Fruit fly (Drosophila melanogaster) whole organism, pupa: Measurements from ENCODE around the gene Cyp6a16.

Source experiments
- CG10348 ChIP-seq: fragments of 200-800 bp; sonication (Bioruptor generic); IDR thresholded peaks from 2 replicates; pipeline ENCODE4 v1.3.6; 2022; ENCODE audit warnings: missing biosample characterization, missing genetic modification characterization
- CG12605 ChIP-seq: fragments of 200-800 bp; sonication (Bioruptor generic); IDR thresholded peaks from 2 replicates; pipeline ENCODE4 v1.3.6; 2022; ENCODE audit warnings: missing biosample characterization, missing genetic modification characterization
- CG13204 ChIP-seq: fragments of 200-800 bp; sonication (Bioruptor generic); optimal IDR thresholded peaks from 2 replicates; lab custom pipeline; 2018; ENCODE audit warnings: missing biosample characterization, mild to moderate bottlenecking, missing genetic modification characterization, moderate library complexity
- CG14655 ChIP-seq: fragments of 200-800 bp; sonication (Bioruptor generic); optimal IDR thresholded peaks from 3 replicates; lab custom pipeline; 2017; ENCODE audit warnings: mild to moderate bottlenecking, missing biosample characterization, missing genetic modification reagents, missing genetic modification characterization
- CG15710 ChIP-seq: fragments of 200-800 bp; sonication (Bioruptor generic); optimal IDR thresholded peaks from 2 replicates; lab custom pipeline; 2018; ENCODE audit warnings: missing biosample characterization, mild to moderate bottlenecking, missing genetic modification characterization, moderate library complexity
- CG17806 ChIP-seq: fragments of 200-800 bp; sonication (Bioruptor generic); optimal IDR thresholded peaks from 2 replicates; lab custom pipeline; 2018; ENCODE audit warnings: missing biosample characterization, mild to moderate bottlenecking, missing genetic modification characterization, moderate library complexity
- CG32121 ChIP-seq: fragments of 200-800 bp; sonication (Bioruptor generic); IDR thresholded peaks from 2 replicates; pipeline ENCODE4 v1.3.6; 2022; ENCODE audit warnings: missing biosample characterization, missing genetic modification characterization
- CG34367 ChIP-seq: fragments of 200-800 bp; sonication (Bioruptor generic); optimal IDR thresholded peaks from 2 replicates; lab custom pipeline; 2018; ENCODE audit warnings: missing biosample characterization, mild to moderate bottlenecking, missing genetic modification characterization
- CG4496 ChIP-seq: fragments of 200-800 bp; sonication (Bioruptor generic); IDR thresholded peaks from 3 replicates; pipeline ENCODE4 v1.3.6; 2022; ENCODE audit warnings: missing biosample characterization, missing genetic modification characterization
- CG8159 ChIP-seq: fragments of 200-800 bp; sonication (Bioruptor generic); optimal IDR thresholded peaks from 3 replicates; lab custom pipeline; 2018; ENCODE audit warnings: missing biosample characterization, mild to moderate bottlenecking, missing genetic modification characterization, moderate library complexity
- CG8301 ChIP-seq: fragments of 200-800 bp; sonication (Bioruptor generic); optimal IDR thresholded peaks from 2 replicates; lab custom pipeline; 2018; ENCODE audit warnings: missing biosample characterization, mild to moderate bottlenecking, missing genetic modification characterization
- CG9948 ChIP-seq: fragments of 200-800 bp; sonication (Bioruptor generic); optimal IDR thresholded peaks from 2 replicates; lab custom pipeline; 2018; ENCODE audit warnings: missing biosample characterization, mild to moderate bottlenecking, missing genetic modification characterization, moderate library complexity
- D1 ChIP-seq: fragments of 200-800 bp; sonication (Bioruptor generic); optimal IDR thresholded peaks from 2 replicates; lab custom pipeline; 2018; ENCODE audit warnings: missing biosample characterization, mild to moderate bottlenecking, missing genetic modification characterization, moderate library complexity
- EcR ChIP-seq: fragments of 200-800 bp; sonication (Bioruptor generic); optimal IDR thresholded peaks from 3 replicates; lab custom pipeline; 2019; ENCODE audit warnings: missing biosample characterization, missing genetic modification characterization, mild to moderate bottlenecking, moderate library complexity, missing genetic modification reagents
- Ets98B ChIP-seq: fragments of 200-800 bp; sonication (Bioruptor generic); IDR thresholded peaks from 2 replicates; pipeline ENCODE4 v1.3.6; 2022; ENCODE audit warnings: missing biosample characterization, missing genetic modification characterization
- Pif1A ChIP-seq: fragments of 200-800 bp; sonication (Bioruptor generic); optimal IDR thresholded peaks from 3 replicates; lab custom pipeline; 2016; ENCODE audit warnings: missing biosample characterization, missing genetic modification characterization
- Pif1B ChIP-seq: fragments of 200-800 bp; sonication (Bioruptor generic); optimal IDR thresholded peaks from 3 replicates; lab custom pipeline; 2016; ENCODE audit warnings: missing biosample characterization, missing genetic modification characterization
- Snoo ChIP-seq: fragments of 200-800 bp; sonication (Bioruptor generic); optimal IDR thresholded peaks from 3 replicates; lab custom pipeline; 2017; ENCODE audit warnings: missing biosample characterization, mild to moderate bottlenecking, missing genetic modification characterization, inconsistent platforms
- fd96Ca ChIP-seq: fragments of 200-800 bp; sonication (Bioruptor generic); IDR thresholded peaks from 3 replicates; pipeline ENCODE4 v1.3.6; 2022; ENCODE audit warnings: missing biosample characterization, missing genetic modification characterization
- gl ChIP-seq: fragments of 200-800 bp; sonication (Bioruptor generic); optimal IDR thresholded peaks from 2 replicates; lab custom pipeline; 2018; ENCODE audit warnings: missing biosample characterization, mild to moderate bottlenecking, missing genetic modification characterization
- rn ChIP-seq: fragments of 200-800 bp; sonication (Bioruptor generic); IDR thresholded peaks from 2 replicates; pipeline ENCODE4 v1.3.6; 2022; ENCODE audit warnings: missing biosample characterization, missing genetic modification characterization

Cyp6a16 gene

DNA sequence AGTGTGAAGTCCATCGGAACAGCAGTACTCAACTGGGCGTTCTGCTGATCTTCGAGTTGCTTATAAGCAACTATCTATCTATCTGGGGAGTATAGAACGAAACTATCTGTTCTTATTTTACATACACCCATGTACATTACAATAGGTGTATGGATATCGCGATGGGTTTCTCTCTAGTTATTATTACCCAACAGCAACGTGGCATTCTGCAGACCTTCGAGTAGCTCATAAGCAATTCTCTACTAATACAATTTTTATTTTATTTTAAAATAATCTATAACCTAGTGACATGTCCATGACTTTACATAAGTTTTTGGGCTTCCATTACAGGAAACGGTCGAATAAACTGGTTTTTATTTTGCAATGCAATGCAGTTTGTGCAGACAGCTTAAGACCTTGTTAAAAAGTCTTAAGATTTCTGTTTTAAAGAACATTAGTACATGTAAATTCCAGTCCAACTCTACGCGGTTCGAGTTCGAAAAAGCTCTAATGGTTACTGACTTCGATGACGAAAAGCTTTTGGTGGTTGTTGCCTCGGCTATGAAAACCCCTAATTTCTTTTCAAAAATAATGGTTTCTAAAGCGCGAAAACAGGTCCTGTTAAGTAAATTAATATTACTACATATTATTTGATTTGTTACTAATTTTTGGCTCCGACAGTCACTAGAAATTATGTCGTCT is at the start of gene Cyp6a16:
Cyp6a16 (minus strand) TSS at position 36 of the 681 bp plus-strand sequence.
- peak; percentile 88 for TF ChIP-seq CG14655 (GFP tag; lab: Kevin White, UChicago)
- peak; percentile 64 for TF ChIP-seq CG9948 (tag; lab: Kevin White, UChicago)
- TF ChIP-seq rn (GFP tag; lab: Robert Waterston, UW): peak; percentile 19; the same call in 1 of the 2 replicates
- TF ChIP-seq Snoo (tag; lab: Kevin White, UChicago): no peak
- peak; percentile 86 for TF ChIP-seq CG32121 (GFP tag; lab: Robert Waterston, UW)
- no peak; the same call in 1 of the 2 replicates for TF ChIP-seq CG10348 (GFP tag; lab: Robert Waterston, UW)
- TF ChIP-seq Ets98B: peak; percentile 83
- no peak for TF ChIP-seq CG13204
- peak; percentile 72 for TF ChIP-seq Pif1B
- peak; percentile 92 for TF ChIP-seq CG4496 (GFP tag; lab: Robert Waterston, UW)
- TF ChIP-seq CG12605 (GFP tag; lab: Robert Waterston, UW): peak; percentile 79
- peak; percentile 77 for TF ChIP-seq Pif1A (GFP tag; lab: Kevin White, UChicago)
- peak; percentile 56 for TF ChIP-seq D1 (tag; lab: Kevin White, UChicago)
- no peak for TF ChIP-seq EcR (GFP tag; lab: Kevin White, UChicago)
- TF ChIP-seq fd96Ca (GFP tag; lab: Robert Waterston, UW): peak; percentile 86
- TF ChIP-seq gl: peak; percentile 51
- TF ChIP-seq CG34367: peak; percentile 46
- TF ChIP-seq CG15710 (tag; lab: Kevin White, UChicago): peak; percentile 67
- peak; percentile 79 for TF ChIP-seq CG17806 (tag; lab: Kevin White, UChicago)
- TF ChIP-seq CG8301 (tag; lab: Kevin White, UChicago): peak; percentile 85
- TF ChIP-seq CG8159 (tag; lab: Kevin White, UChicago): peak; percentile 75

DNA sequence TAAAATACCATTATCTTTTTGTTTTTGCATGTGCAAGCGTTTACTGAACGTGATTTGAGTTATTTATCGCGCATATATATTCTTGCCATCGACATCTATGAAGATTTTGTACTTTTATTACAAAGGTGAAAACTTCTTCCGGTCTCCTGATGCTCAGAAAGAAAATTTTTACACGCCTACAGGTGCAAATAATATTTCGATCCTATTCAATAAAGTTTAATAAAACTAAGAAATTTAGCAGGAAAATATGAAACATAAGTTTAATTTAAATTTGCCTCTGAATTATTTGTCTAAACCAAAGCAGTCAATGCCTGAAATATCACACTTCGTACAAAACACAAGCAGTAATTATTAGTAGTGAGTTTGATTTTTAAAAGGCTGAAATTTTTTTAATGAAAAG is 39.0 kb upstream of the Cyp6a16 start, which contains the start of gene Hsp60C:
Hsp60C (plus strand) TSS at position 301 of the 400 bp plus-strand sequence.
- TF ChIP-seq D1 (tag; lab: Kevin White, UChicago): no peak
- no peak for TF ChIP-seq Snoo (tag; lab: Kevin White, UChicago)
- no peak for TF ChIP-seq CG8159 (tag; lab: Kevin White, UChicago)
- TF ChIP-seq gl: no peak
- TF ChIP-seq, all 21 proteins: peak for 0

DNA sequence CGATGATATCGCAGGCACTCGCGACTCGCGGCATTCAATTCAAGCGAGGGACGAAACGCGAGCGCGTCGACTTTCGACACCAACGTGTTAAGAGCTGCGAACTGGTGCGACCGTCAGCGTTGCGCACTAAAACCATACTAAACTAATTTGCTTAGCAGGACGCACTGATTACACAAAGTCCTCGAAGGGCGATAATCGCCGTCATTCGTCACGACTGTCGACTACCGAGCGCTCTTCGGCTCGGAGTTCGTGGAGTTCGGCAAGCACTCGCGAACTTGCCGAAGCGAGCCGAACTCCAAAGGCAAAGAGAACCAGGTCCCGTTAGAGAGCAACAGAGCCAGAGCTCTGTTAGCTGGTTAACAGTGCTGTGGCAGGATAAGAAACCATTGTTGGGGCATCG is 34.9 kb upstream of the Cyp6a16 start, which contains the start of gene DIP-theta:
DIP-theta (minus strand) TSS at position 146 of the 400 bp plus-strand sequence.
- TF ChIP-seq D1 (tag; lab: Kevin White, UChicago) (no peak), CG14655 (GFP tag; lab: Kevin White, UChicago) (no peak), Snoo (tag; lab: Kevin White, UChicago) (no peak), fd96Ca (GFP tag; lab: Robert Waterston, UW) (no peak)

DNA sequence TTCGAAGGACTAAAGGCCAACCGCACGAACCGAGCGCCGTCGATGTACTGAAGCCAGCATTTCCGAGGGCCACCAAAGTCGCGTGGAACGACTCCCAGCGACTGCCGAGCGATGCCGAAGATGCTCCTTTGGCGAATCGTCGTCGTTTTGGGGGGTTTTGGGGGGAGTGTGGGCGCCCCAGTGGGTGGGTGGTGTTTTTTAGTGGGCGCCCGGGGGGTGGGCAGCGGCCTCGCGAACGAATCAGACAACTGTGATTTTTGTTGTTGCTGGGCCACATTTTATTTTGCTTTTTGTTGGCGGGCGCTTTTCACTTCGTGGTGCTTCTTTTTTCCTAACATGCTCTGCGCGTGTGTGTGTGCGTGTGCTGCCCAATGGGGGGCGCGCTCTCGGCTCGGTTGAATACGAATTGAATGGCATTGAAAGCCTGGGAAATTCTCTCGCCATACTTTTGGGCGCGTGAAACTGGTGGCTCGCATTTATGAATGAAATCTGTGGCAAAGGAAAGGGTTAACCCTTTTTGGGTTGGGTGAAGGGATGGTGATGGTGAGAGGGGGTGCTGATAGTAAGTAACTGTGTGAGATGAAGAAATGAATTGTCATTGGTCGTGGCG is 5.6 kb downstream of the Cyp6a16 start, which contains the start of gene DIP-eta:
DIP-eta (minus strand) TSS at position 51 of the 610 bp plus-strand sequence.
- TF ChIP-seq fd96Ca (GFP tag; lab: Robert Waterston, UW) (no peak), CG14655 (GFP tag; lab: Kevin White, UChicago) (peak; percentile 45), CG13204 (peak; percentile 39), D1 (tag; lab: Kevin White, UChicago) (no peak), CG34367 (peak; percentile 5), CG8301 (tag; lab: Kevin White, UChicago) (peak; percentile 24), CG15710 (tag; lab: Kevin White, UChicago) (peak; percentile 26), rn (GFP tag; lab: Robert Waterston, UW) (peak; percentile 19; the same call in 1 of the 2 replicates), CG8159 (tag; lab: Kevin White, UChicago) (peak; percentile 40), CG10348 (GFP tag; lab: Robert Waterston, UW) (no peak), CG4496 (GFP tag; lab: Robert Waterston, UW) (peak; percentile 71; the same call in 2 of the 3 replicates), CG9948 (tag; lab: Kevin White, UChicago) (no peak), CG12605 (GFP tag; lab: Robert Waterston, UW) (peak; percentile 70), Ets98B (peak; percentile 52), CG17806 (tag; lab: Kevin White, UChicago) (no peak), gl (peak; percentile 64)
- TF ChIP-seq, all 21 proteins: peak for 11

DNA sequence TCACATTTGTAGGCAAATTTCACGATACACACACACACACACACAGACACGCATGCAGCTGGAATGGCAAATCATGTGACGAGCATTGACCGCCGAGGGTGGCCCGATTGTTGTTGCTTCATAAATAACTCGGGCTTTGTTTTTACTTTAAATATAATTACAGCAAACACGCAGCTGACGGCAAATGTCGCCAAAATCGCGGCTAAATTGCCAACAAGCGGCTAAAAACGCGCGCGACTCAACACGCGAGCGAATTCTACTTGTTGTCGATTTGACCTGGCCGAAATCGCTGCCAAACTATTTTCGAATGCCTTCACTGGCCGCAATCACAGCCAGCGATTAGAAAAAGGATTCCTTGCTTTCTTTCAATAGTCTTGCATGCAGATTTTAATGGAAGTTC is 6.3 kb downstream of the Cyp6a16 start:
- TF ChIP-seq CG32121 (GFP tag; lab: Robert Waterston, UW) (no peak), fd96Ca (GFP tag; lab: Robert Waterston, UW) (no peak), Snoo (tag; lab: Kevin White, UChicago) (no peak), rn (GFP tag; lab: Robert Waterston, UW) (no peak), EcR (GFP tag; lab: Kevin White, UChicago) (no peak), CG15710 (tag; lab: Kevin White, UChicago) (no peak), CG17806 (tag; lab: Kevin White, UChicago) (no peak), gl (no peak), CG9948 (tag; lab: Kevin White, UChicago) (no peak)
